Worm (Caenorhabditis elegans) whole organism, L4 larva: Measurements from ENCODE around the gene nlp-76.

Experiments
- D1046.2 ChIP-seq: fragments of 200-800 bp; sonication (Bioruptor generic); IDR thresholded peaks from 2 replicates; pipeline ENCODE4 v1.3.6; 2022; ENCODE audit warnings: missing genetic modification characterization, missing compliant biosample characterization
- F26F4.8 ChIP-seq: fragments of 200-800 bp; sonication (Bioruptor generic); conservative IDR thresholded peaks from 2 replicates; pipeline ENCODE4 v1.3.6; 2022; ENCODE audit warnings: missing genetic modification characterization, missing compliant biosample characterization
- F44E2.7 ChIP-seq: fragments of 200-800 bp; sonication (Bioruptor generic); IDR thresholded peaks from 2 replicates; pipeline ENCODE4 v2.1.2; 2022; ENCODE audit warnings: missing genetic modification characterization, missing compliant biosample characterization
- Y48G9A.11 ChIP-seq: fragments of 200-800 bp; sonication (Bioruptor generic); IDR thresholded peaks from 2 replicates; pipeline ENCODE4 v1.3.6; 2022; ENCODE audit warnings: missing genetic modification reagents, missing genetic modification characterization, missing compliant biosample characterization
- aha-1 ChIP-seq: fragments of 150-350 bp; peaks from one replicate; lab custom pipeline; 2014; ENCODE audit warnings: missing biosample characterization, missing genetic modification characterization
- ceh-20 ChIP-seq: fragments of 200-800 bp; sonication (Bioruptor generic); IDR thresholded peaks from 2 replicates; pipeline ENCODE4 v1.3.6; 2022; ENCODE audit warnings: missing genetic modification reagents, missing genetic modification characterization, missing compliant biosample characterization
- ceh-62 ChIP-seq: sonication (generic microtip); optimal IDR thresholded peaks from 2 replicates; lab custom pipeline; 2017; ENCODE audit warnings: missing biosample characterization, missing genetic modification characterization
- ceh-82 ChIP-seq: sonication (generic microtip); optimal IDR thresholded peaks from 2 replicates; lab custom pipeline; 2017; ENCODE audit warnings: missing biosample characterization, missing genetic modification characterization
- daf-16 ChIP-seq, 3 experiments: sonication (generic microtip); optimal IDR thresholded peaks; 2 replicates each; lab custom pipeline; 2016 to 2017; ENCODE audit warnings: missing genetic modification characterization in 3 of 3, missing genetic modification reagents in 3 of 3, mild to moderate bottlenecking in 2 of 3, missing compliant biosample characterization in 2 of 3, missing biosample characterization in 1 of 3, moderate library complexity in 1 of 3
- daf-8 ChIP-seq: fragments of 200-800 bp; sonication (Bioruptor generic); IDR thresholded peaks from 2 replicates; pipeline ENCODE4 v1.3.6; 2022; ENCODE audit warnings: missing genetic modification characterization, missing compliant biosample characterization
- dmd-6 ChIP-seq: fragments of 200-800 bp; sonication (Bioruptor generic); IDR thresholded peaks from 2 replicates; pipeline ENCODE4 v1.3.6; 2022; ENCODE audit warnings: missing genetic modification reagents, missing genetic modification characterization, missing compliant biosample characterization
- dmd-8 ChIP-seq: fragments of 200-800 bp; sonication (Bioruptor generic); IDR thresholded peaks from 2 replicates; pipeline ENCODE4 v1.3.6; 2022; ENCODE audit warnings: missing genetic modification characterization, missing compliant biosample characterization
- duxl-1 ChIP-seq: sonication (generic microtip); optimal IDR thresholded peaks from 2 replicates; lab custom pipeline; 2016; ENCODE audit warnings: mild to moderate bottlenecking, missing genetic modification characterization, moderate library complexity, missing compliant biosample characterization; ENCODE audit not compliant: poor library complexity
- egl-43 ChIP-seq: fragments of 200-800 bp; sonication (Bioruptor generic); IDR thresholded peaks from 2 replicates; pipeline ENCODE4 v1.3.6; 2022; ENCODE audit warnings: missing genetic modification reagents, missing genetic modification characterization, missing compliant biosample characterization
- fkh-10 ChIP-seq: fragments of 150-350 bp; optimal IDR thresholded peaks from 2 replicates; lab custom pipeline; 2014; ENCODE audit warnings: missing biosample characterization, missing genetic modification reagents, missing genetic modification characterization
- hif-1 ChIP-seq, 2 experiments: sonication (generic microtip); optimal IDR thresholded peaks; 2 replicates each; lab custom pipeline; 2016 to 2017; ENCODE audit warnings: missing compliant biosample characterization in 2 of 2, missing genetic modification characterization in 2 of 2, missing genetic modification reagents in 2 of 2, missing genotype in 2 of 2, mild to moderate bottlenecking in 1 of 2
- hlh-11 ChIP-seq: fragments of 200-800 bp; sonication (Bioruptor generic); optimal IDR thresholded peaks from 2 replicates; lab custom pipeline; 2018; ENCODE audit warnings: mild to moderate bottlenecking, missing genetic modification characterization, missing compliant biosample characterization
- hlh-30 ChIP-seq: sonication (generic microtip); optimal IDR thresholded peaks from 2 replicates; lab custom pipeline; 2017; ENCODE audit warnings: antibody characterized with exemption, mild to moderate bottlenecking, missing genetic modification characterization, missing compliant biosample characterization; ENCODE audit not compliant: insufficient read depth
- hmg-1.1 ChIP-seq: fragments of 200-800 bp; sonication (Bioruptor generic); IDR thresholded peaks from 2 replicates; pipeline ENCODE4 v1.3.6; 2022; ENCODE audit warnings: missing genetic modification reagents, missing genetic modification characterization, missing compliant biosample characterization
- lin-1 ChIP-seq: fragments of 200-800 bp; sonication (Bioruptor generic); IDR thresholded peaks from 2 replicates; pipeline ENCODE4 v1.3.6; 2022; ENCODE audit warnings: missing genetic modification reagents, missing genetic modification characterization, missing compliant biosample characterization
- mdl-1 ChIP-seq, 2 experiments: fragments of 150-350 bp in 1 of 2; sonication (generic microtip) in 1 of 2; optimal IDR thresholded peaks; 2 replicates each; lab custom pipeline; 2014 to 2017; ENCODE audit warnings: missing biosample characterization in 2 of 2, missing genetic modification characterization in 2 of 2
- mep-1 ChIP-seq: fragments of 150-350 bp; sonication (generic microtip); optimal IDR thresholded peaks from 3 replicates; lab custom pipeline; 2014; ENCODE audit warnings: missing biosample characterization, missing genetic modification characterization
- mes-2 ChIP-seq: sonication (generic microtip); optimal IDR thresholded peaks from 2 replicates; lab custom pipeline; 2016; ENCODE audit warnings: missing genotype, mild to moderate bottlenecking, missing genetic modification characterization, missing compliant biosample characterization; ENCODE audit not compliant: poor library complexity, severe bottlenecking
- mxl-3 ChIP-seq: fragments of 200-800 bp; sonication (Bioruptor generic); optimal IDR thresholded peaks from 2 replicates; lab custom pipeline; 2018; ENCODE audit warnings: mild to moderate bottlenecking, missing genetic modification characterization, missing compliant biosample characterization
- nhr-10 ChIP-seq: fragments of 150-350 bp; optimal IDR thresholded peaks from 2 replicates; lab custom pipeline; 2014; ENCODE audit warnings: missing biosample characterization, missing genetic modification characterization
- nhr-102 ChIP-seq: sonication (generic microtip); optimal IDR thresholded peaks from 2 replicates; lab custom pipeline; 2016; ENCODE audit warnings: mild to moderate bottlenecking, missing genetic modification characterization, moderate library complexity, missing compliant biosample characterization
- nhr-48 ChIP-seq: sonication (generic microtip); optimal IDR thresholded peaks from 2 replicates; lab custom pipeline; 2016; ENCODE audit warnings: mild to moderate bottlenecking, missing genetic modification characterization, missing compliant biosample characterization
- nhr-6 ChIP-seq: fragments of 150-350 bp; optimal IDR thresholded peaks from 2 replicates; lab custom pipeline; 2014; ENCODE audit warnings: missing biosample characterization, missing genetic modification characterization
- nhr-77 ChIP-seq: fragments of 150-350 bp; optimal IDR thresholded peaks from 2 replicates; lab custom pipeline; 2014; ENCODE audit warnings: missing biosample characterization, missing genetic modification characterization
- pha-4 ChIP-seq, 2 experiments: fragments of 150-350 bp in 1 of 2; fragments of 200-800 bp in 1 of 2; sonication (Bioruptor generic) in 1 of 2; IDR thresholded peaks in 1 of 2; optimal IDR thresholded peaks in 1 of 2; 2 replicates each; pipeline versions ENCODE4 v1.3.6 to Lab custom; 2014 to 2022; ENCODE audit warnings: missing genetic modification characterization in 2 of 2, missing genetic modification reagents in 2 of 2, missing biosample characterization in 1 of 2, missing compliant biosample characterization in 1 of 2
- php-3 ChIP-seq: fragments of 200-800 bp; sonication (Bioruptor generic); IDR thresholded peaks from 2 replicates; pipeline ENCODE4 v1.3.6; 2022; ENCODE audit warnings: missing genetic modification reagents, missing genetic modification characterization, missing compliant biosample characterization
- rbr-2 ChIP-seq: sonication (generic microtip); optimal IDR thresholded peaks from 2 replicates; lab custom pipeline; 2016; ENCODE audit warnings: missing genotype, missing genetic modification characterization, missing compliant biosample characterization
- set-16 ChIP-seq: fragments of 200-800 bp; sonication (Bioruptor generic); IDR thresholded peaks from 2 replicates; pipeline ENCODE4 v1.3.6; 2022; ENCODE audit warnings: missing genetic modification reagents, missing genetic modification characterization, missing compliant biosample characterization
- skn-1 ChIP-seq: fragments of 150-350 bp; optimal IDR thresholded peaks from 2 replicates; lab custom pipeline; 2014; ENCODE audit warnings: missing biosample characterization, missing genetic modification characterization
- snpc-1.2 ChIP-seq: fragments of 200-800 bp; sonication (Bioruptor generic); IDR thresholded peaks from 2 replicates; pipeline ENCODE4 v1.3.6; 2022; ENCODE audit warnings: missing genetic modification reagents, missing genetic modification characterization, missing compliant biosample characterization
- spr-3 ChIP-seq: fragments of 200-800 bp; sonication (Bioruptor generic); optimal IDR thresholded peaks from 2 replicates; lab custom pipeline; 2018; ENCODE audit warnings: mild to moderate bottlenecking, missing genetic modification characterization, missing compliant biosample characterization
- tra-1 ChIP-seq: fragments of 200-800 bp; sonication (Bioruptor generic); IDR thresholded peaks from 2 replicates; pipeline ENCODE4 v1.3.6; 2022; ENCODE audit warnings: missing genetic modification reagents, missing genetic modification characterization, missing compliant biosample characterization
- unc-39 ChIP-seq: sonication (generic microtip); optimal IDR thresholded peaks from 2 replicates; lab custom pipeline; 2017; ENCODE audit warnings: missing biosample characterization, missing genetic modification characterization
- vab-7 ChIP-seq: fragments of 200-800 bp; sonication (Bioruptor generic); IDR thresholded peaks from 2 replicates; pipeline ENCODE4 v1.3.6; 2022; ENCODE audit warnings: missing genetic modification reagents, missing genetic modification characterization, missing compliant biosample characterization
- zfp-2 ChIP-seq: sonication (generic microtip); optimal IDR thresholded peaks from 2 replicates; lab custom pipeline; 2016; ENCODE audit warnings: mild to moderate bottlenecking, missing genetic modification characterization, missing compliant biosample characterization
- zfp-3 ChIP-seq: fragments of 200-800 bp; sonication (Bioruptor generic); conservative IDR thresholded peaks from 2 replicates; pipeline ENCODE4 v1.3.6; 2022; ENCODE audit warnings: missing genetic modification reagents, missing genetic modification characterization, missing compliant biosample characterization
- zip-11 ChIP-seq: fragments of 200-800 bp; sonication (Bioruptor generic); IDR thresholded peaks from 2 replicates; pipeline ENCODE4 v1.3.6; 2022; ENCODE audit warnings: missing genetic modification characterization, missing compliant biosample characterization
- ztf-11 ChIP-seq: fragments of 150-350 bp; optimal IDR thresholded peaks from 2 replicates; lab custom pipeline; 2014; ENCODE audit warnings: missing biosample characterization, missing genetic modification characterization

The nlp-76 gene

DNA sequence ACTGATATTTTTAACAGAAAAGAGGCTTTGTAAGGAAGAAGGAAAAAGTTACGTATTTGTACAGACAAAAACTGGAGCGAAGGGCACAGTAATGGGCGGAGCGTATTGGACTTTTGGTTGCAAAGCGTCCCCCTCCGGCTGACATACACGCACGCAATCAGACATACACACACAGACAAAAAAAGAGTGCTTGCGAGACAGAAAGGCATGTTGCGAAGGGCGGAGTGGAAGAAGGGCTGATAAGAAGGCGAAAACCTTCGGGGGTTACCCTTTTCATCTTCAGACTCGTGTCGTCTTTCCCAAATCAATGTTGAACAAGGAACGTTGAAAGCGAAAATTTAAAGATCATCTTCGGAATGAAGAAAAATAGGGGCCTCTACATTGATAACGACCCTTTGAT, 33.1 kb downstream of the nlp-76 start (continued):
- no peak for TF ChIP-seq F44E2.7 (GFP tag; lab: Robert Waterston, UW)
- no peak for TF ChIP-seq F26F4.8 (GFP tag; lab: Robert Waterston, UW)
- TF ChIP-seq, all 104 proteins: peak for 34

DNA sequence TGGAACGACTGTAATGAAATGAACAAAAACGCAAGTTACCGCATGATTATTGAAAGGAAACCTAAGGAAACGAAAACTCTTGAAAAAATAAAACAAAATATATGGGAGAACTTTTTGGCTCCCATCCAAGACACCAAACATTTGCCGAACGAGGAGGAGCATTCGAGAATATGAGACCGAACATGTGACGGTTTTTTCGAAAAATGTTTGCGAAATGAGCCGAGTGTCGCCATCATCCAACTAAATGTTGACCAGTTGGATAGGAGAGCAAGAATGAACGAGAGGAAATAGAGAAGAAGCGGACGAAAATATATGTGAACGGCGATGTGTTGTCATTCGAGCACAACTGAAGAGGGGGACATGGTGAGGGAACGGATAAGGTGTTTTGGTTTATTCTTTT, 33.7 kb downstream of the nlp-76 start:
- TF ChIP-seq ceh-62 (tag; lab: Kevin White, UChicago): no peak
- no peak for TF ChIP-seq nhr-102 (tag; lab: Kevin White, UChicago)
- TF ChIP-seq daf-16 (GFP tag; optimal IDR thresholded peaks at IDR 0.05; lab: Kevin White, UChicago): peak in 1 of 2 experiments; percentile 13
- TF ChIP-seq daf-16 (tag; optimal IDR thresholded peaks at IDR 0.05; lab: Kevin White, UChicago): no peak
- peak; percentile 38 for TF ChIP-seq hlh-30 (tag; lab: Kevin White, UChicago)
- TF ChIP-seq vab-7 (GFP tag; lab: Robert Waterston, UW): no peak
- TF ChIP-seq pha-4 (GFP tag; IDR thresholded peaks at IDR 0.05; lab: Robert Waterston, UW): no peak
- peak; percentile 83 for TF ChIP-seq pha-4 (tag; optimal IDR thresholded peaks at IDR 0.05; lab: Kevin White, UChicago)

DNA sequence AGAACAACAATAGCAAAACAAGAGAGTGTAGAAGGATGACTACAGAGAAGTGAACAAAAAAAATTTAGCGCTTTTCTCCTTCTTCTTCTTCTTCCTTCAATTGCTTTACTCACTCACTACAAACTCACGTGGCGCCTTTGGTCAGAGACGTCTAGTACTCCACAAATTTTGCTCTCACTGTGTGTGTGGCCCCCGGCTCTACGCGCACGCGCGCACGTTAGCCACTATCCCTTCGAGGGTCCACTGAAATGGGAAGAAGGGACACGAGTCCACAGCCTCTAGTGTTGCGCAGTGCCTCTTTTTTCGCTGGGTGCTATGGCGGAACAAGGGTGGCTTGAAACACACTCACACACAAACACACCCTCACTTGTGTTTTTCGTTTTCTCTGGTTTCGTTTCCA, 34.4 kb downstream of the nlp-76 start:
- TF ChIP-seq hlh-30 (tag; lab: Kevin White, UChicago) (peak; percentile 77), fkh-10 (GFP tag; lab: Kevin White, UChicago) (peak; percentile 74), Y48G9A.11 (GFP tag; lab: Robert Waterston, UW) (peak; percentile 28; the same call in 1 of the 2 replicates), hif-1 (tag; optimal IDR thresholded peaks at IDR 0.05; lab: Kevin White, UChicago) (peak in 1 of 2 experiments; percentile 18), mep-1 (tag; lab: Kevin White, UChicago) (peak; percentile 33), lin-1 (GFP tag; lab: Robert Waterston, UW) (0 out of 2 replicates have a peak, but pooled peaks have one; percentile 19), mdl-1 (tag; optimal IDR thresholded peaks at IDR 0.05; lab: Kevin White, UChicago) (peak; percentile 63 to 84), nhr-48 (tag; lab: Kevin White, UChicago) (no peak), rbr-2 (tag; lab: Kevin White, UChicago) (peak; percentile 22), set-16 (peak; percentile 61), hlh-11 (tag; lab: Kevin White, UChicago) (peak; percentile 18), aha-1 (peak; percentile 87), dmd-6 (peak; percentile 8; the same call in 1 of the 2 replicates), hmg-1.1 (GFP tag; lab: Robert Waterston, UW) (peak; percentile 71), zfp-2 (tag; lab: Kevin White, UChicago) (no peak), nhr-6 (no peak), ztf-11 (tag; lab: Kevin White, UChicago) (no peak), mxl-3 (peak; percentile 4), egl-43 (GFP tag; lab: Robert Waterston, UW) (peak; percentile 54; the same call in 1 of the 2 replicates), duxl-1 (tag; lab: Kevin White, UChicago) (no peak), dmd-8 (no peak), zip-11 (GFP tag; lab: Robert Waterston, UW) (no peak), spr-3 (GFP tag; lab: Kevin White, UChicago) (no peak)

DNA sequence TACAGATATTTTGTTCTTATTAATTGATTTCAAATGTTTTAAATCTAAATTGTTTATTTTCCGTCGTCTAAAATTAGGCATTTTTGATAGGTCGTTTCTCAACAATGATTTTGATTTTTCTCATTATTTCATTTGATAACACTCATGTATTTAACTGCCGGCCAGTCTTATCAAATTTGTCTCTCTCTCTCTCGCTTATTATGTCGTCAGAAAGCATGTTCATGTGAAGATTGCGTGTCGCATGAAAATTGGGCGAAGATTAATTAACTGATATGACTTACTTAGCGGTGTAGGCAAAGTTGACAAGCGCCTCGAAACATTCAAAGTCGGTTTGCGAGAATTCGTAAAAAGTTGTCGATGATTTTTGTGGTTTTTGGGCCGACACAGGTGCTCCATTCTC, 35.9 kb downstream of the nlp-76 start:
- TF ChIP-seq D1046.2 (GFP tag; lab: Robert Waterston, UW): 0 out of 2 replicates have a peak, but pooled peaks have one; percentile 17
- 0 out of 2 replicates have a peak, but pooled peaks have one; percentile 51 for TF ChIP-seq tra-1 (GFP tag; lab: Robert Waterston, UW)
- TF ChIP-seq daf-16 (GFP tag; optimal IDR thresholded peaks at IDR 0.05; lab: Kevin White, UChicago): peak in 1 of 2 experiments; percentile 23
- TF ChIP-seq daf-16 (tag; optimal IDR thresholded peaks at IDR 0.05; lab: Kevin White, UChicago): peak; percentile 93
- TF ChIP-seq dmd-6: peak; percentile 85
- TF ChIP-seq nhr-10: peak; percentile 27
- TF ChIP-seq lin-1 (GFP tag; lab: Robert Waterston, UW): 0 out of 2 replicates have a peak, but pooled peaks have one; percentile 22
- TF ChIP-seq hlh-30 (tag; lab: Kevin White, UChicago): peak; percentile 56
- peak; percentile 50 for TF ChIP-seq mxl-3
- no peak for TF ChIP-seq unc-39
- peak; percentile 20 for TF ChIP-seq mep-1 (tag; lab: Kevin White, UChicago)
- peak; percentile 70 for TF ChIP-seq nhr-77 (tag; lab: Kevin White, UChicago)
- TF ChIP-seq snpc-1.2 (GFP tag; lab: Robert Waterston, UW): no peak
- TF ChIP-seq skn-1: no peak
- TF ChIP-seq ceh-82 (tag; lab: Kevin White, UChicago): no peak
- TF ChIP-seq ztf-11 (tag; lab: Kevin White, UChicago): no peak
- peak; percentile 17 for TF ChIP-seq mes-2 (tag; lab: Kevin White, UChicago)
- no peak for TF ChIP-seq daf-8
- TF ChIP-seq zfp-3: no peak
- peak; percentile 36; the same call in 1 of the 2 replicates for TF ChIP-seq php-3 (GFP tag; lab: Robert Waterston, UW)
- TF ChIP-seq nhr-48 (tag; lab: Kevin White, UChicago): no peak
- TF ChIP-seq ceh-20 (GFP tag; lab: Robert Waterston, UW): peak; percentile 34; the same call in 1 of the 2 replicates
